Fruit fly (Drosophila melanogaster): Measurements from ENCODE around the gene CG14391.
A peak's percentile ranks its signal among the peaks of the same experiment; 100 is the strongest.

The CG14391 gene

DNA sequence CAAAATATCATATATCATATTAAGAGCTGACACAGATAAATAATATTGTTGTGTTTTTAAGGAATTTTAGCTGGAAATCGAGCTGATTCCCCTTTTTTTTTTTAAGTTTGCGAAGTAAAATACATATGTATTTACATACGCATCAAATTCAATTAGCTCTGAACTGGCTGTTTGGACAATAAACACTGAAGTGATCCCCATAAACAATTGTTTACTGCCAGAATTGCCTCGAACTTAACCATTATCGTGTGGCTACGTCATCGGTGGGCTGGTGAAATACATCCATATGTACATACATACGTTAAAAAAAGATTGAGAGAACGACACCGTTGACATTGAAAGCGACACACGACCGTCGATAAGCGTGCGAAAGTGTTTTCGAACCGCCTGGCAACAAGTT, 21.6 kb upstream of the CG14391 start (continued):
- TF ChIP-seq nom (GFP tag; optimal IDR thresholded peaks at IDR 0.05) (no peak), Ets65A (GFP tag) (no peak), Taf1 (GFP tag; IDR thresholded peaks at IDR 0.05) (0 out of 2 replicates have a peak, but pooled peaks have one; percentile 27), Dip3 (GFP tag; optimal IDR thresholded peaks at IDR 0.05) (no peak), NK7.1 (GFP tag; optimal IDR thresholded peaks at IDR 0.05) (no peak)

dm6 chr3R:12715253-12715652, 20.6 kb upstream of the CG14391 start:
- TF ChIP-seq kni (GFP tag; optimal IDR thresholded peaks at IDR 0.05) = no peak
- no peak for TF ChIP-seq CG4360 (GFP tag; IDR thresholded peaks at IDR 0.05)
- TF ChIP-seq CG18262 (tag; optimal IDR thresholded peaks at IDR 0.05) = no peak
- no peak for TF ChIP-seq zen (tag; optimal IDR thresholded peaks at IDR 0.05)
- peak; percentile 15 for TF ChIP-seq ftz-f1 (GFP tag; optimal IDR thresholded peaks at IDR 0.05)
- no peak for TF ChIP-seq wek (GFP tag; optimal IDR thresholded peaks at IDR 0.05)
- TF ChIP-seq CG10543 (GFP tag; optimal IDR thresholded peaks at IDR 0.05) = peak; percentile 13
- TF ChIP-seq shn (GFP tag; optimal IDR thresholded peaks at IDR 0.05) = no peak
- TF ChIP-seq CG16863 (GFP tag; optimal IDR thresholded peaks at IDR 0.05) = no peak
- no peak for TF ChIP-seq lov (optimal IDR thresholded peaks at IDR 0.05)
- TF ChIP-seq lov (GFP tag; IDR thresholded peaks at IDR 0.05) = 0 out of 3 replicates have a peak, but pooled peaks have one; percentile 14
- no peak for TF ChIP-seq oc (tag; optimal IDR thresholded peaks at IDR 0.05)
- TF ChIP-seq CG1529 (GFP tag; optimal IDR thresholded peaks at IDR 0.05) = no peak
- TF ChIP-seq bab2 (GFP tag; optimal IDR thresholded peaks at IDR 0.05) = no peak
- no peak for TF ChIP-seq NK7.1 (GFP tag; optimal IDR thresholded peaks at IDR 0.05)
- no peak for TF ChIP-seq pan (optimal IDR thresholded peaks at IDR 0.05)
- no peak for TF ChIP-seq pan (GFP tag; optimal IDR thresholded peaks at IDR 0.05 in 1 of 2, IDR thresholded peaks at IDR 0.05 in 1 of 2)
- TF ChIP-seq Dad (GFP tag; optimal IDR thresholded peaks at IDR 0.05) = no peak
- TF ChIP-seq CG7372 (GFP tag; IDR thresholded peaks at IDR 0.05) = no peak
- TF ChIP-seq Taf1 (GFP tag; IDR thresholded peaks at IDR 0.05) = no peak
- no peak for TF ChIP-seq CG9437 (GFP tag; optimal IDR thresholded peaks at IDR 0.05)
- TF ChIP-seq cwo (GFP tag; optimal IDR thresholded peaks at IDR 0.05) = peak; percentile 33
- no peak for TF ChIP-seq knrl (GFP tag; IDR thresholded peaks at IDR 0.05; ENCODE audit: partially characterized antibody)
- peak; percentile 60 for TF ChIP-seq sug (tag; optimal IDR thresholded peaks at IDR 0.05)
- TF ChIP-seq caup (GFP tag; optimal IDR thresholded peaks at IDR 0.05; ENCODE audit: severe bottlenecking) = no peak
- no peak for TF ChIP-seq CG6791 (GFP tag; IDR thresholded peaks at IDR 0.05; ENCODE audit: partially characterized antibody)
- TF ChIP-seq CG34376 (GFP tag; optimal IDR thresholded peaks at IDR 0.05) = peak; percentile 85
- TF ChIP-seq Xrp1 (GFP tag; IDR thresholded peaks at IDR 0.05) = no peak

DNA sequence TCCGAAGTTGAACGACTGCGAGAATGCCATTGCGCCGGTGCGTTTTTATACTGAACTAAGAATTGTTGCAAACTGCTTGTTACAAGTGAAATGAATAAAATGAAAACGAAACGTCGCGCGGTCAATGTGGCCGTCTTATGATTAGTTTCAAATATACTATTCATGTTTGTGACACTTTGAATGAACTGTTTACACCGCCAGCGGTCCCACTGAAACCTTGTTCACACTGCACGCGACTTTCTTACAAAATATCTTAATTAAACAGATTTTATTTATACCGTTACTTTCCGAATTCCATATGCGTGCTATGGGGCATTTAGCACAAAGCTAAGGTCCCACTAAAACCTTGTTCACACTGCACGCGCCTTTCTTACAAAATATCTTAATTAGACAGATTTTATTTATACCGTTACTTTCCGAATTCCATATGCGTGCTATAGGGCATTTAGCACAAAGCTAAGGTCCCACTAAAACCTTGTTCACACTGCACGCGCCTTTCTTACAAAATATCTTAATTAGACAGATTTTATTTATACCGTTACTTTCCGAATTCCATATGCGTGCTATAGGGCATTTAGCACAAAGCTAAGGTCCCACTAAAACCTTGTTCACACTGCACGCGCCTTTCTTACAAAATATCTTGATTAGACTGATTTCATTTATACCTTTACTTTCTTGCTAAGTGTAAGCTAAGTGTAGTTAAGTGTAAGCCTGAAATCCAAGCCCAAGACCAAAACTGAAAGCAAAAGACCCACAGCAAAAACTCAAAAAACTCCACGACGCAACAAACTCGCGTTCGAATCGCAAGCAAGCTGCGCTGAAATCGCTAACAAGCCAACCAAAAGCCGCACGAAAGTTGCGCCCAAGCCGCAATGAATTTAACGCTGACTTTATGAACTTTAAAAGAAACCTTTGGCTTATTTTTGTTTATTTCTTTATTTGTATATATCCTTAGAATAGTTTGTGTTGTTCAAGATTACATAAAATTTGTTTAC, 17.8 kb upstream of the CG14391 start, which contains the start of gene PolQ:
TSS of gene PolQ (minus strand) at position 122 of the 995 bp plus-strand sequence.
- TF ChIP-seq Hr3 (GFP tag; optimal IDR thresholded peaks at IDR 0.05) (peak; percentile 6), zfh1 (GFP tag; IDR thresholded peaks at IDR 0.05) (peak; percentile 48; the same call in 1 of the 3 replicates), Dp (GFP tag; optimal IDR thresholded peaks at IDR 0.05) (peak; percentile 61), ssp (GFP tag; IDR thresholded peaks at IDR 0.05) (peak; percentile 100), sisA (GFP tag; IDR thresholded peaks at IDR 0.05) (peak; percentile 60), NFAT (GFP tag; IDR thresholded peaks at IDR 0.05) (peak; percentile 48; the same call in 1 of the 2 replicates), Gug (GFP tag; IDR thresholded peaks at IDR 0.05) (peak; percentile 46; the same call in 2 of the 4 replicates), CG4730 (GFP tag; IDR thresholded peaks at IDR 0.05) (0 out of 2 replicates have a peak, but pooled peaks have one; percentile 20), H2.0 (GFP tag; IDR thresholded peaks at IDR 0.05) (0 out of 2 replicates have a peak, but pooled peaks have one; percentile 14), Myb (GFP tag; optimal IDR thresholded peaks at IDR 0.05) (peak; percentile 91), ase (GFP tag; IDR thresholded peaks at IDR 0.05) (0 out of 3 replicates have a peak, but pooled peaks have one; percentile 44), CoRest (tag; optimal IDR thresholded peaks at IDR 0.05) (peak; percentile 18), stwl (tag; optimal IDR thresholded peaks at IDR 0.05) (peak; percentile 24), pnt (GFP tag; optimal IDR thresholded peaks at IDR 0.05) (peak; percentile 22), phol (tag; optimal IDR thresholded peaks at IDR 0.05) (peak; percentile 10), knrl (GFP tag; IDR thresholded peaks at IDR 0.05; ENCODE audit: partially characterized antibody) (peak; percentile 33; the same call in 1 of the 3 replicates), Rfx (GFP tag; IDR thresholded peaks at IDR 0.05) (peak; percentile 65)
